Fruit fly (Drosophila melanogaster) whole organism, embryonic: ENCODE measurements around the gene CG13001.

Source experiments
- CG10979 ChIP-seq: fragments of 200-800 bp; sonication (Bioruptor generic); optimal IDR thresholded peaks from 2 replicates; lab custom pipeline; 2018; ENCODE audit warnings: missing biosample characterization, mild to moderate bottlenecking, missing genetic modification characterization, moderate library complexity
- CG11695 ChIP-seq: fragments of 200-800 bp; sonication (Bioruptor generic); IDR thresholded peaks from 3 replicates; pipeline ENCODE4 v1.3.6; 2022; ENCODE audit warnings: missing biosample characterization, missing genetic modification characterization
- Pdp1 ChIP-seq, 2 experiments: fragments of 200-800 bp; sonication (Bioruptor generic); optimal IDR thresholded peaks; 3 replicates each; lab custom pipeline; 2016; ENCODE audit warnings: missing biosample characterization in 2 of 2, missing genetic modification characterization in 2 of 2, mild to moderate bottlenecking in 1 of 2, moderate library complexity in 1 of 2
- lab ChIP-seq: fragments of 200-800 bp; sonication (Bioruptor generic); optimal IDR thresholded peaks from 3 replicates; lab custom pipeline; 2017; ENCODE audit warnings: missing biosample characterization, missing genetic modification characterization, mild to moderate bottlenecking, moderate library complexity, missing genetic modification reagents
- lola ChIP-seq, 3 experiments: fragments of >200 bp in 2 of 3; fragments of 200-800 bp in 1 of 3; sonication (Bioruptor generic) in 1 of 3; optimal IDR thresholded peaks; 2 replicates each; lab custom pipeline; 2017 to 2019; ENCODE audit warnings: missing biosample characterization in 3 of 3, missing genetic modification characterization in 3 of 3, mild to moderate bottlenecking in 1 of 3, moderate library complexity in 1 of 3
- pb ChIP-seq: fragments of 200-800 bp; sonication (Bioruptor generic); optimal IDR thresholded peaks from 3 replicates; lab custom pipeline; 2016; ENCODE audit warnings: missing biosample characterization, missing genetic modification characterization
- sr ChIP-seq: fragments of 200-800 bp; sonication (Bioruptor generic); IDR thresholded peaks from 3 replicates; pipeline ENCODE4 v1.3.6; 2022; ENCODE audit warnings: missing biosample characterization, missing genetic modification characterization
- ttk ChIP-seq: fragments of 200-800 bp; sonication (Bioruptor generic); IDR thresholded peaks from 2 replicates; pipeline ENCODE4 v2.1.2; 2022; ENCODE audit warnings: missing biosample characterization, missing genetic modification characterization

dm6 chrX:16902435-16902834 is 40.2 kb downstream of the CG13001 start:
- no peak for TF ChIP-seq pb (GFP tag; lab: Kevin White, UChicago)
- TF ChIP-seq ttk (GFP tag; lab: Robert Waterston, UW) = no peak
- no peak for TF ChIP-seq lola (GFP tag; optimal IDR thresholded peaks at IDR 0.05; lab: Kevin White, UChicago)
- no peak for TF ChIP-seq CG11695 (GFP tag; lab: Robert Waterston, UW)
- TF ChIP-seq lab (GFP tag; lab: Kevin White, UChicago) = no peak
- no peak for TF ChIP-seq CG10979 (tag; lab: Kevin White, UChicago)
- TF ChIP-seq sr (GFP tag; lab: Robert Waterston, UW) = no peak
- TF ChIP-seq Pdp1 (GFP tag; optimal IDR thresholded peaks at IDR 0.05; lab: Kevin White, UChicago) = no peak
